Worm (Caenorhabditis elegans) whole organism, late embryonic: ENCODE measurements around the gene rme-2.
"Not testable (repeated sequence)": the region's sequence is repeated elsewhere in the genome, so short reads cannot be mapped to it uniquely, and the experiment has no call there.

Experiments
- ahr-1 ChIP-seq: sonication (generic microtip); optimal IDR thresholded peaks from 2 replicates; lab custom pipeline; 2016; ENCODE audit warnings: missing genetic modification characterization, missing compliant biosample characterization
- ceh-14 ChIP-seq: sonication (generic microtip); optimal IDR thresholded peaks from 2 replicates; lab custom pipeline; 2016; ENCODE audit warnings: missing genotype, missing genetic modification characterization, missing compliant biosample characterization
- ceh-18 ChIP-seq: sonication (generic microtip); optimal IDR thresholded peaks from 2 replicates; lab custom pipeline; 2016; ENCODE audit warnings: missing genetic modification characterization, missing compliant biosample characterization
- ceh-2 ChIP-seq: sonication (generic microtip); optimal IDR thresholded peaks from 2 replicates; lab custom pipeline; 2016; ENCODE audit warnings: missing genotype, missing genetic modification characterization, missing compliant biosample characterization
- ceh-24 ChIP-seq: sonication (generic microtip); optimal IDR thresholded peaks from 2 replicates; lab custom pipeline; 2016; ENCODE audit warnings: mild to moderate bottlenecking, missing genetic modification characterization, missing compliant biosample characterization
- ceh-6 ChIP-seq: fragments of 200-800 bp; sonication (Bioruptor generic); optimal IDR thresholded peaks from 2 replicates; lab custom pipeline; 2018; ENCODE audit warnings: mild to moderate bottlenecking, missing genetic modification characterization, missing compliant biosample characterization
- elt-2 ChIP-seq: sonication (generic microtip); optimal IDR thresholded peaks from 2 replicates; lab custom pipeline; 2016; ENCODE audit warnings: missing genetic modification reagents, missing genetic modification characterization, missing compliant biosample characterization
- fkh-10 ChIP-seq: fragments of 150-350 bp; optimal IDR thresholded peaks from 2 replicates; lab custom pipeline; 2014; ENCODE audit warnings: missing biosample characterization, missing genetic modification reagents, missing genetic modification characterization
- gmeb-2 ChIP-seq: sonication (generic microtip); optimal IDR thresholded peaks from 2 replicates; lab custom pipeline; 2016; ENCODE audit warnings: missing genetic modification characterization, inconsistent platforms, missing compliant biosample characterization
- hlh-15 ChIP-seq: sonication (generic microtip); optimal IDR thresholded peaks from 2 replicates; lab custom pipeline; 2016; ENCODE audit warnings: missing genetic modification characterization, missing compliant biosample characterization
- hlh-8 ChIP-seq: sonication (generic microtip); optimal IDR thresholded peaks from 2 replicates; lab custom pipeline; 2016; ENCODE audit warnings: missing genotype, missing genetic modification characterization, missing compliant biosample characterization
- madf-2 ChIP-seq: sonication (generic microtip); optimal IDR thresholded peaks from 2 replicates; lab custom pipeline; 2017; ENCODE audit warnings: missing genetic modification characterization, missing compliant biosample characterization
- nhr-232 ChIP-seq: sonication (generic microtip); optimal IDR thresholded peaks from 2 replicates; lab custom pipeline; 2016; ENCODE audit warnings: missing genetic modification characterization, missing compliant biosample characterization
- npax-4 ChIP-seq: sonication (generic microtip); optimal IDR thresholded peaks from 2 replicates; lab custom pipeline; 2016; ENCODE audit warnings: missing genetic modification characterization, missing compliant biosample characterization
- odd-2 ChIP-seq: sonication (generic microtip); optimal IDR thresholded peaks from 2 replicates; lab custom pipeline; 2017; ENCODE audit warnings: antibody characterized with exemption, mild to moderate bottlenecking, missing genetic modification characterization, missing compliant biosample characterization
- pag-3 ChIP-seq: sonication (generic microtip); optimal IDR thresholded peaks from 2 replicates; lab custom pipeline; 2016; ENCODE audit warnings: missing compliant biosample characterization, missing genetic modification characterization, borderline replicate concordance
- pax-1 ChIP-seq: fragments of 150-350 bp; optimal IDR thresholded peaks from 2 replicates; lab custom pipeline; 2014; ENCODE audit warnings: missing biosample characterization, missing genetic modification characterization
- pha-2 ChIP-seq: sonication (generic microtip); optimal IDR thresholded peaks from 2 replicates; lab custom pipeline; 2017; ENCODE audit warnings: mild to moderate bottlenecking, missing genetic modification characterization, missing compliant biosample characterization
- ref-2 ChIP-seq: sonication (generic microtip); optimal IDR thresholded peaks from 2 replicates; lab custom pipeline; 2016; ENCODE audit warnings: missing genetic modification characterization, missing compliant biosample characterization
- rnt-1 ChIP-seq: sonication (generic microtip); optimal IDR thresholded peaks from 2 replicates; lab custom pipeline; 2016; ENCODE audit warnings: missing genetic modification characterization, missing compliant biosample characterization
- sox-2 ChIP-seq: fragments of 200-800 bp; sonication (Bioruptor generic); IDR thresholded peaks from 2 replicates; pipeline ENCODE4 v1.3.6; 2022; ENCODE audit warnings: missing genetic modification reagents, missing genetic modification characterization, missing compliant biosample characterization
- sox-4 ChIP-seq: sonication (generic microtip); optimal IDR thresholded peaks from 2 replicates; lab custom pipeline; 2017; ENCODE audit warnings: mild to moderate bottlenecking, missing genetic modification characterization, inconsistent platforms, missing compliant biosample characterization
- tbx-7 ChIP-seq: sonication (generic microtip); optimal IDR thresholded peaks from 2 replicates; lab custom pipeline; 2016; ENCODE audit warnings: missing genotype, missing genetic modification characterization, missing compliant biosample characterization
- unc-3 ChIP-seq, 2 experiments: fragments of 200-800 bp in 1 of 2; sonication (Bioruptor generic) in 1 of 2; sonication (generic microtip) in 1 of 2; conservative IDR thresholded peaks in 1 of 2; optimal IDR thresholded peaks in 1 of 2; 2 replicates each; pipeline versions ENCODE4 v1.3.6 to Lab custom; 2016 to 2022; ENCODE audit warnings: missing compliant biosample characterization in 2 of 2, missing genetic modification characterization in 2 of 2, missing genetic modification reagents in 1 of 2
- unc-42 ChIP-seq: sonication (generic microtip); optimal IDR thresholded peaks from 2 replicates; lab custom pipeline; 2016; ENCODE audit warnings: missing genotype, missing genetic modification characterization, missing compliant biosample characterization
- unc-55 ChIP-seq: sonication (generic microtip); optimal IDR thresholded peaks from 2 replicates; lab custom pipeline; 2017; ENCODE audit warnings: missing biosample characterization, missing genetic modification reagents, missing genetic modification characterization
- zip-5 ChIP-seq: sonication (generic microtip); optimal IDR thresholded peaks from 2 replicates; lab custom pipeline; 2016; ENCODE audit warnings: missing genetic modification characterization, missing compliant biosample characterization
- ztf-16 ChIP-seq: sonication (generic microtip); optimal IDR thresholded peaks from 2 replicates; lab custom pipeline; 2017; ENCODE audit warnings: missing genetic modification characterization, missing compliant biosample characterization

The rme-2 gene

DNA sequence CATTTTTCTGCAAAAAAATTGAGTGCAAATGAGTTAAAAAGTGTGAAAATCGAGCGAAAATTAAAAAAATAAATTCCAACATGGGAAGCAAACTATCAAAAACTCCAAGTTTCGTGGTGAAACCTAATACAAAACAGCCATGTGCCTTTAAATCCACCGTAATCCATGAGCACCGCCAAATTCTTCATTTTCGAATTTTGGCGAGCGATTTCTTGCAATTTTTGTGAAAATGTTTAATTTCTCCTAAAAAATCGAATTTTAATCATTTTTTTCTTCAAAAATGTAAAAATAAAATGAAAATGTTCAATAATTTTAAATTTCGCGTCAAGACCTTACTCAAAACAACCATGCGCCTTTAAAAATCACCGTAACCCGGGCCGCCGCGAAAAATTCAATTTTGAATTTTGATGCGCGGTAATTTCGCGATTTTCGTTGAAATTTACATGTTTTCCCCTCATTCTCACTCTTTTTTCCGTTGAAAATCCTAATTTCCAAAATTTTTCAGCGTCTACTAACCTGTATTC, 16.4 kb downstream of the rme-2 start, which contains the start of the genes snpc-3.1 and puf-7:
Gene snpc-3.1, minus strand, starts transcription at position 51 of the 524 bp plus-strand sequence.
Gene puf-7, plus strand, starts transcription at position 506 of the 524 bp plus-strand sequence.
- not testable (repeated sequence) for TF ChIP-seq pag-3 (tag; lab: Kevin White, UChicago); fkh-10 (GFP tag; lab: Kevin White, UChicago); gmeb-2 (tag; lab: Kevin White, UChicago)
- TF ChIP-seq, all 69 proteins: peak for 0; not testable (repeated sequence) for 69

- TF ChIP-seq ztf-16; ceh-24 (tag; lab: Kevin White, UChicago); elt-2: not testable (repeated sequence)
Measured at ce11 chrIV:5491054-5491453, 21.2 kb downstream of the rme-2 start, which contains the start of gene B0273.115. Gene B0273.115, minus strand, starts transcription at chrIV:5491154.

DNA sequence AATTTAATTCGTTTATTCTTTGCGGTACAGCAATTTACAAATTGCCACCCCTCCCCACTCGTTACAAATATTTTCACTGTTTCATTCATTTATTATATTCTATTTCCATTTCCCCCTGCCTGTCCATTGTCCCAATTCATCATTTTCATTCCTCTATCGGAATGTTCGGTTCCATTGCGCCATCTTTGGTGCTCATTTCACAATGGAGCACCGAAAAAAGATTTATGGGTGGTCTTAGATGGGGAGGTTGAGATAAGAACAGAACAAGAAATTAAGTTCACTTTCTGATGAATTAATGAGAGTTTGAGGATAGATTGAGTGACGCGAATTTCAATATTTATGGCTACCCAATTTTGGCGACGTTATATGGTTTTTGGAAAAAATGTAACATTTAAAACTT, 22.4 kb downstream of the rme-2 start:
- TF ChIP-seq unc-55 (GFP tag; lab: Kevin White, UChicago) (peak; percentile 50), ceh-6 (no peak)

- TF ChIP-seq sox-2 (GFP tag; lab: Robert Waterston, UW) = no peak
- TF ChIP-seq odd-2 (tag; lab: Kevin White, UChicago) = no peak
- no peak for TF ChIP-seq ahr-1 (tag; lab: Kevin White, UChicago)
- no peak for TF ChIP-seq unc-3 (GFP tag; conservative IDR thresholded peaks at IDR 0.05; lab: Robert Waterston, UW)
- no peak for TF ChIP-seq unc-3 (tag; optimal IDR thresholded peaks at IDR 0.05; lab: Kevin White, UChicago)
- TF ChIP-seq ceh-18 (tag; lab: Kevin White, UChicago) = no peak
- TF ChIP-seq madf-2 = no peak
- no peak for TF ChIP-seq rnt-1 (tag; lab: Kevin White, UChicago)
- no peak for TF ChIP-seq zip-5 (tag; lab: Kevin White, UChicago)
- no peak for TF ChIP-seq hlh-15 (tag; lab: Kevin White, UChicago)
- TF ChIP-seq nhr-232 (tag; lab: Kevin White, UChicago) = no peak
- TF ChIP-seq hlh-8 (tag; lab: Kevin White, UChicago) = no peak
- TF ChIP-seq tbx-7 = no peak
- TF ChIP-seq ref-2 (tag; lab: Kevin White, UChicago) = no peak
Measured at ce11 chrIV:5493135-5493534, 23.3 kb downstream of the rme-2 start.

- TF ChIP-seq nhr-232 (tag; lab: Kevin White, UChicago) (no peak), unc-55 (GFP tag; lab: Kevin White, UChicago) (no peak), ceh-14 (tag; lab: Kevin White, UChicago) (no peak), ceh-24 (tag; lab: Kevin White, UChicago) (no peak)
Measured at ce11 chrIV:5493692-5494091, 23.9 kb downstream of the rme-2 start, which contains the start of gene B0273.1. Gene B0273.1, plus strand, starts transcription at chrIV:5493992.

ce11 chrIV:5494099-5494498, 24.3 kb downstream of the rme-2 start:
- no peak for TF ChIP-seq pha-2 (tag; lab: Kevin White, UChicago)
- TF ChIP-seq gmeb-2 (tag; lab: Kevin White, UChicago) = no peak
- no peak for TF ChIP-seq npax-4
- TF ChIP-seq pax-1 = no peak
- no peak for TF ChIP-seq sox-4 (tag; lab: Kevin White, UChicago)

DNA sequence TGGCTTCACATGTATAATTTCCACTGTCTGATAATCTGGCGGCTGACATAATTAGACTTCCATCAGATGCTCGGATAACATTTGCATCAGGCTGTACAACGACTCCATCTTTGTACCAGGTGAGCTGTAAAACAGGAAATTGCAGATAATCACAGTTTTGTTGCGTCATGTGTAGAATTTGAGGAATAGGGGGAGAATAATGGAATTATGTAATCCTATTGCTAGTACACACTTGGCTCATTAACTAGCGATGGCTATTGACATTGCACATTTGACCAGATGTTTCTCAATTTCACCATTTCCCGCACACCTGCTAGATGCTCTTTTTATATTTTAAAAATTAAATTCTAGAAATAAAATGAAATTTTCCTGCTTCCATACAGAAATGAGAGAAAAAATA, 31.6 kb downstream of the rme-2 start:
- TF ChIP-seq unc-42 (tag; lab: Kevin White, UChicago) = peak; percentile 58
- TF ChIP-seq ceh-2 (tag; lab: Kevin White, UChicago) = no peak
